Worm (Caenorhabditis elegans) whole organism, L2 larva: Measurements from ENCODE around the gene der-2.

ENCODE experiments used
- C34F6.9 ChIP-seq: fragments of 150-350 bp; optimal IDR thresholded peaks from 2 replicates; lab custom pipeline; 2014; ENCODE audit warnings: missing biosample characterization, missing genetic modification characterization
- F13H6.1 ChIP-seq: sonication (generic microtip); optimal IDR thresholded peaks from 2 replicates; lab custom pipeline; 2016; ENCODE audit warnings: missing genetic modification characterization, missing compliant biosample characterization
- R02D3.7 ChIP-seq: fragments of 150-350 bp; optimal IDR thresholded peaks from 2 replicates; lab custom pipeline; 2014; ENCODE audit warnings: missing biosample characterization, missing genetic modification characterization
- Y55F3AM.14 ChIP-seq: fragments of 200-800 bp; sonication (Bioruptor generic); optimal IDR thresholded peaks from 2 replicates; lab custom pipeline; 2018; ENCODE audit warnings: mild to moderate bottlenecking, missing genetic modification characterization, missing compliant biosample characterization
- ZK546.5 ChIP-seq: sonication (generic microtip); optimal IDR thresholded peaks from 2 replicates; lab custom pipeline; 2017; ENCODE audit warnings: missing biosample characterization, missing genetic modification characterization
- alr-1 ChIP-seq: fragments of 150-350 bp; optimal IDR thresholded peaks from 2 replicates; lab custom pipeline; 2014; ENCODE audit warnings: missing biosample characterization, missing genetic modification characterization
- aly-2 ChIP-seq: fragments of 150-350 bp; optimal IDR thresholded peaks from 2 replicates; lab custom pipeline; 2014; ENCODE audit warnings: missing biosample characterization, missing genetic modification characterization
- ama-1 ChIP-seq: fragments of 150-350 bp; optimal IDR thresholded peaks from 2 replicates; lab custom pipeline; 2018; ENCODE audit warnings: inconsistent platforms
- blmp-1 ChIP-seq: sonication (generic microtip); optimal IDR thresholded peaks from 2 replicates; lab custom pipeline; 2017; ENCODE audit warnings: missing genetic modification characterization, mild to moderate bottlenecking, missing compliant biosample characterization, antibody characterized with exemption, moderate library complexity; ENCODE audit not compliant: insufficient read depth
- ceh-16 ChIP-seq: fragments of 150-350 bp; optimal IDR thresholded peaks from 2 replicates; lab custom pipeline; 2014; ENCODE audit warnings: missing biosample characterization, missing genetic modification characterization
- ceh-82 ChIP-seq: fragments of 150-350 bp; optimal IDR thresholded peaks from 2 replicates; lab custom pipeline; 2014; ENCODE audit warnings: missing biosample characterization, missing genetic modification characterization
- crh-2 ChIP-seq: sonication (generic microtip); optimal IDR thresholded peaks from 2 replicates; lab custom pipeline; 2017; ENCODE audit warnings: missing biosample characterization, missing genetic modification characterization
- dmd-4 ChIP-seq: sonication (generic microtip); optimal IDR thresholded peaks from 2 replicates; lab custom pipeline; 2017; ENCODE audit warnings: missing biosample characterization, missing genetic modification characterization
- egl-27 ChIP-seq: sonication (generic microtip); optimal IDR thresholded peaks from 3 replicates; lab custom pipeline; 2017; ENCODE audit warnings: missing biosample characterization, missing genetic modification reagents, missing genetic modification characterization
- elt-3 ChIP-seq: sonication (generic microtip); optimal IDR thresholded peaks from 2 replicates; lab custom pipeline; 2017; ENCODE audit warnings: missing biosample characterization, missing genetic modification characterization
- fos-1 ChIP-seq: fragments of 150-350 bp; optimal IDR thresholded peaks from 2 replicates; lab custom pipeline; 2014; ENCODE audit warnings: missing biosample characterization, missing genetic modification characterization
- gmeb-1 ChIP-seq: fragments of 150-350 bp; optimal IDR thresholded peaks from 2 replicates; lab custom pipeline; 2014; ENCODE audit warnings: missing biosample characterization, missing genetic modification characterization
- lin-11 ChIP-seq: fragments of 150-350 bp; sonication (generic microtip); optimal IDR thresholded peaks from 2 replicates; lab custom pipeline; 2014; ENCODE audit warnings: missing biosample characterization, missing genetic modification characterization, inconsistent platforms, mixed read lengths
- lin-13 ChIP-seq: fragments of 150-350 bp; optimal IDR thresholded peaks from 2 replicates; lab custom pipeline; 2014; ENCODE audit warnings: missing biosample characterization, missing genetic modification reagents, missing genetic modification characterization
- lsy-2 ChIP-seq, 2 experiments: fragments of 150-350 bp in 1 of 2; sonication (generic microtip) in 1 of 2; optimal IDR thresholded peaks; 2 replicates each; lab custom pipeline; 2014 to 2017; ENCODE audit warnings: missing biosample characterization in 2 of 2, missing genetic modification characterization in 2 of 2
- mab-5 ChIP-seq: fragments of 150-350 bp; optimal IDR thresholded peaks from 2 replicates; lab custom pipeline; 2014; ENCODE audit warnings: missing biosample characterization, missing genetic modification characterization
- mdl-1 ChIP-seq, 2 experiments: fragments of 150-350 bp in 1 of 2; sonication (generic microtip) in 1 of 2; optimal IDR thresholded peaks; 2 replicates each; lab custom pipeline; 2017; ENCODE audit warnings: missing biosample characterization in 2 of 2, missing genetic modification characterization in 2 of 2
- nhr-10 ChIP-seq: sonication (generic microtip); optimal IDR thresholded peaks from 2 replicates; lab custom pipeline; 2017; ENCODE audit warnings: missing biosample characterization, missing genetic modification characterization
- nhr-11 ChIP-seq: fragments of 150-350 bp; optimal IDR thresholded peaks from 2 replicates; lab custom pipeline; 2014; ENCODE audit warnings: missing biosample characterization, missing genetic modification characterization
- nhr-129 ChIP-seq: fragments of 150-350 bp; optimal IDR thresholded peaks from 2 replicates; lab custom pipeline; 2014; ENCODE audit warnings: missing biosample characterization, missing genetic modification characterization
- nhr-21 ChIP-seq: fragments of 150-350 bp; optimal IDR thresholded peaks from 2 replicates; lab custom pipeline; 2014; ENCODE audit warnings: missing biosample characterization, missing genetic modification characterization
- nhr-23 ChIP-seq: fragments of 150-350 bp; optimal IDR thresholded peaks from 2 replicates; lab custom pipeline; 2014; ENCODE audit warnings: missing biosample characterization, missing genetic modification reagents, missing genetic modification characterization
- nhr-25 ChIP-seq: fragments of 150-350 bp; sonication (generic microtip); optimal IDR thresholded peaks from 3 replicates; lab custom pipeline; 2014; ENCODE audit warnings: missing biosample characterization, missing genetic modification characterization
- nhr-6 ChIP-seq: fragments of 150-350 bp; optimal IDR thresholded peaks from 2 replicates; lab custom pipeline; 2014; ENCODE audit warnings: missing biosample characterization, missing genetic modification characterization
- nhr-77 ChIP-seq: fragments of 150-350 bp; optimal IDR thresholded peaks from 2 replicates; lab custom pipeline; 2014; ENCODE audit warnings: missing biosample characterization, missing genetic modification characterization
- sem-4 ChIP-seq: fragments of 150-350 bp; optimal IDR thresholded peaks from 2 replicates; lab custom pipeline; 2014; ENCODE audit warnings: missing biosample characterization, missing genetic modification reagents, missing genetic modification characterization
- skn-1 ChIP-seq: sonication (generic microtip); optimal IDR thresholded peaks from 2 replicates; lab custom pipeline; 2017; ENCODE audit warnings: missing biosample characterization, missing genetic modification characterization
- sma-3 ChIP-seq: sonication (generic microtip); optimal IDR thresholded peaks from 2 replicates; lab custom pipeline; 2016; ENCODE audit warnings: missing genetic modification reagents, missing genetic modification characterization, missing compliant biosample characterization
- sma-9 ChIP-seq, 2 experiments: fragments of 150-350 bp in 1 of 2; sonication (generic microtip) in 1 of 2; optimal IDR thresholded peaks; 2 replicates each; lab custom pipeline; 2014 to 2016; ENCODE audit warnings: missing genetic modification characterization in 2 of 2, mild to moderate bottlenecking in 1 of 2, missing biosample characterization in 1 of 2, missing compliant biosample characterization in 1 of 2, missing genetic modification reagents in 1 of 2, moderate library complexity in 1 of 2
- snpc-4 ChIP-seq: fragments of 150-350 bp; optimal IDR thresholded peaks from 2 replicates; lab custom pipeline; 2014; ENCODE audit warnings: missing biosample characterization, missing genetic modification characterization
- unc-39 ChIP-seq: fragments of 150-350 bp; optimal IDR thresholded peaks from 2 replicates; lab custom pipeline; 2014; ENCODE audit warnings: missing biosample characterization, missing genetic modification characterization
- unc-55 ChIP-seq: fragments of 150-350 bp; sonication (generic microtip); optimal IDR thresholded peaks from 3 replicates; lab custom pipeline; 2014; ENCODE audit warnings: missing biosample characterization, missing genetic modification reagents, missing genetic modification characterization
- zag-1 ChIP-seq: fragments of 150-350 bp; optimal IDR thresholded peaks from 2 replicates; lab custom pipeline; 2014; ENCODE audit warnings: missing biosample characterization, missing genetic modification characterization
- ztf-1 ChIP-seq: fragments of 200-800 bp; sonication (Bioruptor generic); conservative IDR thresholded peaks from 2 replicates; pipeline ENCODE4 v1.3.6; 2022; ENCODE audit warnings: missing genetic modification characterization, missing compliant biosample characterization
- ztf-4 ChIP-seq: fragments of 150-350 bp; optimal IDR thresholded peaks from 2 replicates; lab custom pipeline; 2014; ENCODE audit warnings: missing biosample characterization, missing genetic modification characterization

Gene der-2

DNA sequence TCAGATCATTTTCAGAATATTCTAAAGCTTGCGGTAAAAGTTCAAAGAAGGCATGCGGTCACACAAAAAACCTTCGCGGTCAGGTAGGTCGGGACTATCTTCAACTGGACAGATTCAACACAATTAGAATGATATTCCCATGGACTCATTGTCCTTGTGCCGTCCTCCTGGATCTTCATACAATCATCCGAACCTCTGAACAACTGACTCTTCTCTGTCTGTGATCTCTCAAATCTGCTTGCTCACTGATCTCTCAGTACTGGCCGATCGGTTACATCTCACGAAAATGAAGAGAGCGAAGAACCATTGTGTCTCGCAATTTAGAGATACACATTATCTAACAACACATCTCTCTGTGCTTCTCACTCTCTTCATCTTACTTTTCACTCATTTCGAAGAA lies 7.4 kb downstream of the der-2 start:
- TF ChIP-seq nhr-129 (tag; lab: Kevin White, UChicago) (peak; percentile 55), mdl-1 (tag; optimal IDR thresholded peaks at IDR 0.05; lab: Kevin White, UChicago) (no peak), lsy-2 (tag; optimal IDR thresholded peaks at IDR 0.05; lab: Kevin White, UChicago) (peak in 1 of 2 experiments; percentile 16), sma-9 (GFP tag; optimal IDR thresholded peaks at IDR 0.05; lab: Kevin White, UChicago) (peak; percentile 19), sma-9 (tag; optimal IDR thresholded peaks at IDR 0.05; lab: Kevin White, UChicago) (no peak), F13H6.1 (peak; percentile 13)

DNA sequence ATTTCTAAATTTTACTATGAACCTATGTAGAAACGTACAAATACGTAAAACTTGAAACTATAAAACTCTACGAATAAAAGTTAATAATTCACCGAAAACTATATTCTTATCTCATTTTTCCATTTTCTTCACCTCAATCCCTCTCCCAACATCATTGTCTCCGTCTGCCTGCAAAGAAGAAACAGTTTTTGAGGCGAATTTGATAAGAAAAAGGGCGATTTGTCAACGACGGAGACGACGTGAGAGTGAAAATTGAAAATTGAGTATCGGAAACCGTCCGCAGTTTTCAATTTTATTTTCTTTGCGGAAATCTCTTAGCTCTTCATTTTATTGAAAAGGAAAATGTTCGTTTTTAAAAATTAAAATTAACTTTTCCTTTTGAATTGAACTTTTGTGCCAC lies 10.9 kb downstream of the der-2 start:
- TF ChIP-seq fos-1 (tag; lab: Kevin White, UChicago) (peak; percentile 62), gmeb-1 (tag; lab: Kevin White, UChicago) (peak; percentile 19), nhr-6 (tag; lab: Kevin White, UChicago) (no peak)

- peak; percentile 22 for TF ChIP-seq unc-55 (GFP tag; lab: Kevin White, UChicago)
- no peak for TF ChIP-seq nhr-77 (tag; lab: Kevin White, UChicago)
- TF ChIP-seq nhr-25 (tag; lab: Kevin White, UChicago): no peak
These were observed 12.4 kb downstream of the der-2 start for ce11 chrIII:7210486-7210885.

DNA sequence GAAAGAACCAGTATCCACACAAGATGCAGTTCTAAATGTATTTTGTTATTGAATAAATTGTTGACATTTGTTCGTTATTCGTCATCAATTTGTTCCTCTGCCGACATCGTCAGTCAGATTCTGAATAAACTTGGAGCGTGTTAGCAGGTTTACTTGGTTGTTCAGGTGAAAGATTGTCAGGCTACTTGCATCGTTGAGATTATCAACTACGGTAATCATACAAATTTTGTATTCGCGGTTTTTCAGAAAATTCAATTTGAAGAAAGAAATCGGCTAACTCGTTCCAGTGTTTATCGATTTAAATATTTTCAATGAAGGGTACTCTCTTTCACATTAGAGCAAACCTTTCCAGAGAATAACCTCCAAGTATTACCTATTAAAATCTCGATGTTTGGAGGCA lies 13.2 kb downstream of the der-2 start, which contains the start of gene R151.2:
Gene R151.2 (plus strand): TSS at position 247 of the 400 bp plus-strand sequence.
- TF ChIP-seq ama-1 (lab: Kevin White, UChicago) (no peak), dmd-4 (no peak), aly-2 (tag; lab: Kevin White, UChicago) (no peak), nhr-25 (tag; lab: Kevin White, UChicago) (no peak), R02D3.7 (tag; lab: Kevin White, UChicago) (no peak), unc-55 (GFP tag; lab: Kevin White, UChicago) (no peak), unc-39 (tag; lab: Kevin White, UChicago) (no peak), alr-1 (tag; lab: Kevin White, UChicago) (no peak), ztf-4 (tag; lab: Kevin White, UChicago) (no peak), C34F6.9 (no peak), nhr-11 (tag; lab: Kevin White, UChicago) (no peak)

ce11 chrIII:7207903-7208497 lies 14.9 kb downstream of the der-2 start, which contains the start of gene rpl-6:
Gene rpl-6 (plus strand): TSS chrIII:7208447.
- TF ChIP-seq ceh-16 (peak; percentile 17), ceh-82 (tag; lab: Kevin White, UChicago) (peak; percentile 25), nhr-129 (tag; lab: Kevin White, UChicago) (peak; percentile 90), C34F6.9 (peak; percentile 92), blmp-1 (peak; percentile 72), lin-13 (GFP tag; lab: Kevin White, UChicago) (peak; percentile 93), egl-27 (peak; percentile 76), nhr-77 (tag; lab: Kevin White, UChicago) (peak; percentile 50), unc-39 (tag; lab: Kevin White, UChicago) (no peak), mab-5 (peak; percentile 80), zag-1 (tag; lab: Kevin White, UChicago) (peak; percentile 70), alr-1 (tag; lab: Kevin White, UChicago) (no peak), Y55F3AM.14 (GFP tag; lab: Kevin White, UChicago) (no peak), skn-1 (tag; lab: Kevin White, UChicago) (peak; percentile 5), fos-1 (tag; lab: Kevin White, UChicago) (peak; percentile 77), unc-55 (GFP tag; lab: Kevin White, UChicago) (peak; percentile 99), sma-3 (GFP tag; lab: Kevin White, UChicago) (peak; percentile 91), snpc-4 (tag; lab: Kevin White, UChicago) (peak; percentile 47), ztf-1 (GFP tag; lab: Robert Waterston, UW) (no peak), ZK546.5 (tag; lab: Kevin White, UChicago) (peak; percentile 85), F13H6.1 (peak; percentile 77), nhr-25 (tag; lab: Kevin White, UChicago) (peak; percentile 89), ama-1 (lab: Kevin White, UChicago) (peak; percentile 41), sma-9 (GFP tag; optimal IDR thresholded peaks at IDR 0.05; lab: Kevin White, UChicago) (peak; percentile 86), sma-9 (tag; optimal IDR thresholded peaks at IDR 0.05; lab: Kevin White, UChicago) (no peak), dmd-4 (no peak), R02D3.7 (tag; lab: Kevin White, UChicago) (peak; percentile 28), nhr-21 (peak; percentile 88), nhr-6 (tag; lab: Kevin White, UChicago) (peak; percentile 58), lsy-2 (tag; optimal IDR thresholded peaks at IDR 0.05; lab: Kevin White, UChicago) (peak; percentile 98 to 100), gmeb-1 (tag; lab: Kevin White, UChicago) (peak; percentile 89), lin-11 (tag; lab: Kevin White, UChicago) (peak; percentile 94), elt-3 (no peak), crh-2 (peak; percentile 95), sem-4 (tag; lab: Kevin White, UChicago) (peak; percentile 80), mdl-1 (tag; optimal IDR thresholded peaks at IDR 0.05; lab: Kevin White, UChicago) (peak in 1 of 2 experiments; percentile 68), nhr-10 (tag; lab: Kevin White, UChicago) (no peak), nhr-23 (tag; lab: Kevin White, UChicago) (no peak), ztf-4 (tag; lab: Kevin White, UChicago) (peak; percentile 73)
